Worm (Caenorhabditis elegans) whole organism, mixed stage, embryonic: ENCODE results near the gene F54B3.1.
A peak's percentile ranks its signal among the peaks of the same experiment; 100 is the strongest.
"Not testable (repeated sequence)": the region's sequence is repeated elsewhere in the genome, so short reads cannot be mapped to it uniquely, and the experiment has no call there.

ENCODE experiments used
- M03D4.4 ChIP-seq: sonication (generic microtip); optimal IDR thresholded peaks from 2 replicates; lab custom pipeline; 2017; ENCODE audit warnings: mild to moderate bottlenecking, missing genetic modification characterization, missing compliant biosample characterization
- bed-3 ChIP-seq: fragments of 200-800 bp; sonication (Bioruptor generic); optimal IDR thresholded peaks from 3 replicates; lab custom pipeline; 2018; ENCODE audit warnings: mild to moderate bottlenecking, missing genetic modification characterization, moderate library complexity, missing compliant biosample characterization
- blmp-1 ChIP-seq: fragments of 150-350 bp; optimal IDR thresholded peaks from 2 replicates; lab custom pipeline; 2014; ENCODE audit warnings: missing biosample characterization, missing genetic modification characterization
- ceh-39 ChIP-seq: fragments of 150-350 bp; optimal IDR thresholded peaks from 2 replicates; lab custom pipeline; 2014; ENCODE audit warnings: missing biosample characterization, missing genetic modification characterization
- ceh-43 ChIP-seq: fragments of 200-800 bp; sonication (Bioruptor generic); optimal IDR thresholded peaks from 2 replicates; lab custom pipeline; 2018; ENCODE audit warnings: mild to moderate bottlenecking, missing genetic modification characterization, moderate library complexity, missing compliant biosample characterization
- ceh-83 ChIP-seq: fragments of 200-800 bp; sonication (Bioruptor generic); optimal IDR thresholded peaks from 2 replicates; lab custom pipeline; 2018; ENCODE audit warnings: mild to moderate bottlenecking, missing genetic modification characterization, missing compliant biosample characterization
- ces-1 ChIP-seq: fragments of 150-350 bp; optimal IDR thresholded peaks from 2 replicates; lab custom pipeline; 2014; ENCODE audit warnings: missing biosample characterization, missing genetic modification reagents, missing genetic modification characterization
- cnd-1 ChIP-seq: fragments of 200-800 bp; sonication (Bioruptor generic); optimal IDR thresholded peaks from 2 replicates; lab custom pipeline; 2018; ENCODE audit warnings: mild to moderate bottlenecking, missing genetic modification characterization, missing compliant biosample characterization
- drap-1 ChIP-seq: fragments of 200-800 bp; sonication (Bioruptor generic); optimal IDR thresholded peaks from 3 replicates; lab custom pipeline; 2018; ENCODE audit warnings: mild to moderate bottlenecking, missing genetic modification characterization, missing compliant biosample characterization
- elt-1 ChIP-seq: sonication (generic microtip); optimal IDR thresholded peaks from 2 replicates; lab custom pipeline; 2017; ENCODE audit warnings: missing genetic modification characterization, mild to moderate bottlenecking, missing compliant biosample characterization, antibody characterized with exemption, moderate library complexity, borderline replicate concordance; ENCODE audit not compliant: insufficient read depth
- elt-3 ChIP-seq: fragments of 150-350 bp; optimal IDR thresholded peaks from 2 replicates; lab custom pipeline; 2014; ENCODE audit warnings: missing biosample characterization, missing genetic modification characterization
- flh-1 ChIP-seq: fragments of 200-800 bp; sonication (Bioruptor generic); optimal IDR thresholded peaks from 2 replicates; lab custom pipeline; 2018; ENCODE audit warnings: mild to moderate bottlenecking, missing genetic modification characterization, moderate library complexity, missing compliant biosample characterization
- ham-2 ChIP-seq: fragments of 200-800 bp; sonication (Bioruptor generic); optimal IDR thresholded peaks from 2 replicates; lab custom pipeline; 2018; ENCODE audit warnings: mild to moderate bottlenecking, missing genetic modification characterization, missing compliant biosample characterization
- hlh-1 ChIP-seq: fragments of 150-350 bp; optimal IDR thresholded peaks from 2 replicates; lab custom pipeline; 2014; ENCODE audit warnings: missing biosample characterization, missing genetic modification reagents, missing genetic modification characterization
- lin-13 ChIP-seq: fragments of 150-350 bp; optimal IDR thresholded peaks from 2 replicates; lab custom pipeline; 2014; ENCODE audit warnings: missing biosample characterization, missing genetic modification characterization
- lin-32 ChIP-seq: fragments of 200-800 bp; sonication (Bioruptor generic); optimal IDR thresholded peaks from 2 replicates; lab custom pipeline; 2018; ENCODE audit warnings: mild to moderate bottlenecking, missing genetic modification characterization, missing compliant biosample characterization
- lsy-2 ChIP-seq: fragments of 150-350 bp; optimal IDR thresholded peaks from 2 replicates; lab custom pipeline; 2014; ENCODE audit warnings: missing biosample characterization, missing genetic modification characterization
- mab-5 ChIP-seq: fragments of 150-350 bp; optimal IDR thresholded peaks from 2 replicates; lab custom pipeline; 2014; ENCODE audit warnings: missing biosample characterization, missing genetic modification characterization
- mep-1 ChIP-seq: fragments of 150-350 bp; optimal IDR thresholded peaks from 2 replicates; lab custom pipeline; 2017; ENCODE audit warnings: missing biosample characterization, missing genetic modification reagents, missing genetic modification characterization, inconsistent platforms
- mls-2 ChIP-seq: sonication (generic microtip); optimal IDR thresholded peaks from 2 replicates; lab custom pipeline; 2016; ENCODE audit warnings: mild to moderate bottlenecking, missing genetic modification characterization, moderate library complexity, missing compliant biosample characterization
- nhr-12 ChIP-seq: fragments of 150-350 bp; optimal IDR thresholded peaks from 2 replicates; lab custom pipeline; 2014; ENCODE audit warnings: missing biosample characterization, missing genetic modification characterization
- nhr-2 ChIP-seq: fragments of 150-350 bp; optimal IDR thresholded peaks from 2 replicates; lab custom pipeline; 2014; ENCODE audit warnings: missing biosample characterization, missing genetic modification characterization
- nhr-237 ChIP-seq: fragments of 150-350 bp; optimal IDR thresholded peaks from 2 replicates; lab custom pipeline; 2014; ENCODE audit warnings: missing biosample characterization, missing genetic modification characterization
- nhr-28 ChIP-seq: fragments of 150-350 bp; optimal IDR thresholded peaks from 2 replicates; lab custom pipeline; 2014; ENCODE audit warnings: missing biosample characterization, missing genetic modification characterization
- nhr-76 ChIP-seq: sonication (generic microtip); optimal IDR thresholded peaks from 2 replicates; lab custom pipeline; 2017; ENCODE audit warnings: missing biosample characterization, missing genetic modification characterization
- pha-4 ChIP-seq: fragments of 150-350 bp; optimal IDR thresholded peaks from 2 replicates; lab custom pipeline; 2018; ENCODE audit warnings: missing biosample characterization, missing genetic modification reagents, missing genetic modification characterization
- sem-2 ChIP-seq: fragments of 200-800 bp; sonication (Bioruptor generic); optimal IDR thresholded peaks from 2 replicates; lab custom pipeline; 2018; ENCODE audit warnings: mild to moderate bottlenecking, missing genetic modification characterization, missing compliant biosample characterization
- snpc-4 ChIP-seq: fragments of 150-350 bp; optimal IDR thresholded peaks from 2 replicates; lab custom pipeline; 2014; ENCODE audit warnings: missing biosample characterization, missing genetic modification characterization
- sptf-1 ChIP-seq: sonication (generic microtip); optimal IDR thresholded peaks from 2 replicates; lab custom pipeline; 2017; ENCODE audit warnings: mild to moderate bottlenecking, missing genetic modification characterization, moderate library complexity, missing compliant biosample characterization
- tbx-8 ChIP-seq: fragments of 200-800 bp; sonication (Bioruptor generic); optimal IDR thresholded peaks from 2 replicates; lab custom pipeline; 2018; ENCODE audit warnings: mild to moderate bottlenecking, missing genetic modification characterization, moderate library complexity, missing compliant biosample characterization
- unc-120 ChIP-seq: sonication (generic microtip); optimal IDR thresholded peaks from 2 replicates; lab custom pipeline; 2017; ENCODE audit warnings: missing genetic modification characterization, missing compliant biosample characterization; ENCODE audit not compliant: poor library complexity, severe bottlenecking
- unc-39 ChIP-seq: fragments of 150-350 bp; optimal IDR thresholded peaks from 2 replicates; lab custom pipeline; 2014; ENCODE audit warnings: missing biosample characterization, missing genetic modification characterization
- unc-62 ChIP-seq: fragments of 150-350 bp; optimal IDR thresholded peaks from 2 replicates; lab custom pipeline; 2014; ENCODE audit warnings: missing biosample characterization, missing genetic modification reagents, missing genetic modification characterization
- zip-8 ChIP-seq: fragments of 150-350 bp; optimal IDR thresholded peaks from 2 replicates; lab custom pipeline; 2014; ENCODE audit warnings: missing biosample characterization, missing genetic modification characterization
- ztf-11 ChIP-seq: fragments of 150-350 bp; optimal IDR thresholded peaks from 2 replicates; lab custom pipeline; 2014; ENCODE audit warnings: missing biosample characterization, missing genetic modification characterization

The F54B3.1 gene

DNA sequence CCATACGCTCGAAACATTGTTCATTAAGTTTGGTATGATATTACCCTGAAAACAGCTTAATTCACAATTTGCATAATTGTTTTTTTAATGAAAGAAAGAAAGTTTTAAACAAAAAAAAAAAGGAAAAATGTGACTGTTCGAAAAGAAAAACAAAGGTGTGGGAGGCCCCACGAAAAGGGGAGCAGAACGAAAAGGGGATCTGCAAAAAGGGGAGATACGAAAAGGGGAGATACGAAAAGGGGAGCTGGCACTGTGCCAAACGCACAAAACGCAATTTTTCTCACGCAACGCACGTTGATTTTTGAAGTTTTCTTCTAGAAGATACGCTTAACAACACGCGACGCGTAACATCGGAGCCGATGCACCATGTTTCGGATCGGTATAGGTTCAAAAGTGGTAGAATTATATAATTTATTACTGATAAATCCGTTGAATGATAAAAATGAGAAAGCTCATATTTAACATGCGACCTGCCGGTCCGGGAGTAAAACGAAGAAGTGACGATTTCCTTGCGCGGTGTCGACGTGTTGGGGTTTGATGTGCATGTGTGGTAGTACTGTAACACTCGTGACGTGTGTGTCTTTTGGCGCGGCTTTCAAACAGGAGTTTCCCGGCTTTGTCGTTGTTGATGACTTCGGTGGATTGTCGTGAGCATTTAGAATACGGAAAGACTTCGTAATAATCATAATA lies 3.3 kb upstream of the F54B3.1 start, which contains the start of gene nrde-2:
nrde-2 (minus strand) TSS at position 45 of the 690 bp plus-strand sequence.
- TF ChIP-seq mls-2, hlh-1, nhr-28 (tag; lab: Kevin White, UChicago): not testable (repeated sequence)

DNA sequence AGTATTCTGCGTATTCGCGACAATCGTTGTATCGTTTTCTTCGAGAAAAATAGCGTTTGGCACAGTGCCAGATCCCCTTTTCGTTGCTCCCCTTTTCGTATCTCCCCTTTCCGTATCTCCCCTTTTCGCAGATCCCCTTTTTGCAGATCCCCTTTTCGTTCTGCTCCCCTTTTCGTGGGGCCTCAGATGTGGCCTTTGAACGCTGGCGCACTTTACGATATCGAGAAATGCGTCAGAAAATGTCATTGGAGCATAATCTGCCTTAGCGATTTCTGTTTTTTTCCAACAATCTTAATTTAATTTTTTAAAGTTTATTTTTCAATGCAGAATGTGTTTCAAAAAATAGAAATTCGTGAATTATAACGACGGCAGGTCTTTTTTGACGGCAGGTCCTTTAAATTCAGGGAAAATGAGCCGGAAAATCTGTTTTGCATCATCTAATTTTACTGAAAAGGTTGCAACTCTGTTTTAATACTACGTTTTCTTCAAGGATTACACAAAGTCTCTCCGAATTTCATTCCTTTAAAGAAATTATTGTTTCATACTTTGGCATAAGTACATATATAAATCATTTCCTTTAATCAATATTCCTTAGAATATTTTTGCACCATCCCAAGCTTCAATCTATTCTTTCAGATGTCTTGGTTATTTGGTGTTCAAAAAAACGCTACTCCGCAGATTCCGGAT lies 2.6 kb upstream of the F54B3.1 start, which contains the start of gene atad-3:
atad-3 (plus strand) TSS at position 637 of the 687 bp plus-strand sequence.
- TF ChIP-seq ceh-43 (GFP tag; lab: Kevin White, UChicago) = no peak
- no peak for TF ChIP-seq snpc-4
- TF ChIP-seq ceh-83 = no peak
- TF ChIP-seq lin-32 (GFP tag; lab: Kevin White, UChicago) = peak; percentile 67
- TF ChIP-seq unc-120 = peak; percentile 58
- TF ChIP-seq sptf-1 (tag; lab: Kevin White, UChicago) = peak; percentile 92
- peak; percentile 54 for TF ChIP-seq bed-3
- no peak for TF ChIP-seq unc-39 (tag; lab: Kevin White, UChicago)
- peak; percentile 71 for TF ChIP-seq ztf-11 (tag; lab: Kevin White, UChicago)
- peak; percentile 87 for TF ChIP-seq mep-1
- peak; percentile 78 for TF ChIP-seq drap-1 (GFP tag; lab: Kevin White, UChicago)
- peak; percentile 62 for TF ChIP-seq lsy-2 (tag; lab: Kevin White, UChicago)
- TF ChIP-seq tbx-8 = peak; percentile 12
- no peak for TF ChIP-seq elt-3
- TF ChIP-seq M03D4.4 (tag; lab: Kevin White, UChicago) = peak; percentile 73
- TF ChIP-seq unc-62 (GFP tag; lab: Kevin White, UChicago) = peak; percentile 23
- TF ChIP-seq zip-8 (tag; lab: Kevin White, UChicago) = no peak
- peak; percentile 69 for TF ChIP-seq nhr-237 (tag; lab: Kevin White, UChicago)
- no peak for TF ChIP-seq ceh-39 (tag; lab: Kevin White, UChicago)
- peak; percentile 15 for TF ChIP-seq pha-4
- TF ChIP-seq mab-5 (tag; lab: Kevin White, UChicago) = no peak
- peak; percentile 80 for TF ChIP-seq mls-2 (tag; lab: Kevin White, UChicago)
- peak; percentile 24 for TF ChIP-seq sem-2 (GFP tag; lab: Kevin White, UChicago)
- no peak for TF ChIP-seq nhr-2 (tag; lab: Kevin White, UChicago)
- TF ChIP-seq nhr-76 = no peak
- peak; percentile 79 for TF ChIP-seq ces-1 (GFP tag; lab: Kevin White, UChicago)
- no peak for TF ChIP-seq nhr-12
- TF ChIP-seq cnd-1 (tag; lab: Kevin White, UChicago) = peak; percentile 71
- TF ChIP-seq hlh-1 (tag; lab: Kevin White, UChicago) = peak; percentile 38
- TF ChIP-seq blmp-1 = no peak
- no peak for TF ChIP-seq nhr-28 (tag; lab: Kevin White, UChicago)
- TF ChIP-seq ham-2 = peak; percentile 3
- peak; percentile 83 for TF ChIP-seq lin-13 (tag; lab: Kevin White, UChicago)
- TF ChIP-seq flh-1 = no peak
- no peak for TF ChIP-seq elt-1 (tag; lab: Kevin White, UChicago)

DNA sequence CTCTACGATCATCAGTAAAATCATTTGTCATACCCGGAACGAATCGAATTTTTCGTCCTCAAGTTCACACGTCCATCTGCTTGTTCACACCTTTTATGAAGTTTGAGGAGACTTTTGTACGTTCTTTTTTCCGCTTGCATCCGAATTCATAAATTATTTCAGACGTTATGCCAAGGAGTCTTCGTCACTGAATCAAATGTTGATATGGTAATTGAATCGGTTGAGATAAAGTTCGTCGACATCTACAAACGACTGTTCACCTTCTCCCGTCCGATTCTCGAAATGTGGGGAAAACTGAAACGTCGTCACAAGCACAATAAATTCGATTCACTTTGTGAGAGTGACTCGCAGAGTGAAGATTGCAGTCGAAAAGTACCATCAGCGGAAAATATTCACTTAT lies 982 bp downstream of the F54B3.1 start:
- TF ChIP-seq nhr-12 = no peak
- TF ChIP-seq lin-32 (GFP tag; lab: Kevin White, UChicago) = no peak
- no peak for TF ChIP-seq unc-62 (GFP tag; lab: Kevin White, UChicago)
- no peak for TF ChIP-seq M03D4.4 (tag; lab: Kevin White, UChicago)
- no peak for TF ChIP-seq snpc-4
- TF ChIP-seq nhr-237 (tag; lab: Kevin White, UChicago) = no peak
- TF ChIP-seq ceh-83 = no peak
- no peak for TF ChIP-seq pha-4
